Fruit fly (Drosophila melanogaster) whole organism, embryonic: ENCODE measurements around the gene Cp16.

Experiments
- ATbp ChIP-seq: fragments of 200-800 bp; sonication (Bioruptor generic); optimal IDR thresholded peaks from 2 replicates; lab custom pipeline; 2017; ENCODE audit warnings: missing biosample characterization, mild to moderate bottlenecking, missing genetic modification characterization, missing genetic modification reagents
- Bdp1 ChIP-seq: fragments of 200-800 bp; sonication (Bioruptor generic); optimal IDR thresholded peaks from 3 replicates; lab custom pipeline; 2016; ENCODE audit warnings: missing biosample characterization, missing genetic modification characterization
- CG12769 ChIP-seq: fragments of 200-800 bp; sonication (Bioruptor generic); optimal IDR thresholded peaks from 2 replicates; lab custom pipeline; 2019; ENCODE audit warnings: missing biosample characterization, mild to moderate bottlenecking, missing genetic modification characterization, moderate library complexity
- CG13123 ChIP-seq: fragments of 200-800 bp; sonication (Bioruptor generic); optimal IDR thresholded peaks from 2 replicates; lab custom pipeline; 2016; ENCODE audit warnings: missing biosample characterization, missing genetic modification characterization
- CG13894 ChIP-seq: fragments of 200-800 bp; sonication (Bioruptor generic); optimal IDR thresholded peaks from 3 replicates; lab custom pipeline; 2018; ENCODE audit warnings: missing biosample characterization, mild to moderate bottlenecking, missing genetic modification characterization, moderate library complexity
- CG16779 ChIP-seq: fragments of 200-800 bp; sonication (Bioruptor generic); IDR thresholded peaks from 2 replicates; pipeline ENCODE4 v1.3.6; 2022; ENCODE audit warnings: missing biosample characterization, missing genetic modification characterization
- CG2875 ChIP-seq: fragments of 200-800 bp; sonication (Bioruptor generic); optimal IDR thresholded peaks from 2 replicates; lab custom pipeline; 2017; ENCODE audit warnings: missing biosample characterization, mild to moderate bottlenecking, missing genetic modification characterization, missing genetic modification reagents
- CG43689 ChIP-seq: fragments of 200-800 bp; sonication (Bioruptor generic); IDR thresholded peaks from 2 replicates; pipeline ENCODE4 v1.3.6; 2022; ENCODE audit warnings: missing biosample characterization, missing genetic modification characterization
- CG4404 ChIP-seq: fragments of 200-800 bp; sonication (Bioruptor generic); IDR thresholded peaks from 2 replicates; pipeline ENCODE4 v1.3.6; 2022; ENCODE audit warnings: missing biosample characterization, missing genetic modification characterization
- CG6689 ChIP-seq: fragments of 200-800 bp; sonication (Bioruptor generic); IDR thresholded peaks from 2 replicates; pipeline ENCODE4 v1.3.6; 2022; ENCODE audit warnings: missing biosample characterization, missing genetic modification characterization
- CG7372 ChIP-seq: fragments of 200-800 bp; sonication (Bioruptor generic); IDR thresholded peaks from 2 replicates; pipeline ENCODE4 v1.3.6; 2022; ENCODE audit warnings: missing biosample characterization, missing genetic modification characterization
- CG8290 ChIP-seq, 3 experiments: fragments of 200-800 bp; sonication (Bioruptor generic); optimal IDR thresholded peaks; 2 replicates each; lab custom pipeline; 2016 to 2019; ENCODE audit warnings: missing biosample characterization in 3 of 3, missing genetic modification characterization in 3 of 3, mild to moderate bottlenecking in 2 of 3, moderate library complexity in 1 of 3
- CkIIα-i1 ChIP-seq: fragments of 200-800 bp; sonication (Bioruptor generic); IDR thresholded peaks from 2 replicates; pipeline ENCODE4 v1.3.6; 2022; ENCODE audit warnings: missing biosample characterization, missing genetic modification characterization
- Dek ChIP-seq: fragments of 200-800 bp; sonication (Bioruptor generic); optimal IDR thresholded peaks from 3 replicates; lab custom pipeline; 2019; ENCODE audit warnings: missing biosample characterization, mild to moderate bottlenecking, missing genetic modification characterization, moderate library complexity
- Drgx ChIP-seq: fragments of 200-800 bp; sonication (Bioruptor generic); IDR thresholded peaks from 2 replicates; pipeline ENCODE4 v1.3.6; 2022; ENCODE audit warnings: missing biosample characterization, missing genetic modification characterization
- ERR ChIP-seq: fragments of 200-800 bp; sonication (Bioruptor generic); optimal IDR thresholded peaks from 2 replicates; lab custom pipeline; 2016; ENCODE audit warnings: missing biosample characterization, missing genetic modification characterization
- Fer2 ChIP-seq: fragments of 200-800 bp; sonication (Bioruptor generic); optimal IDR thresholded peaks from 2 replicates; lab custom pipeline; 2018; ENCODE audit warnings: missing biosample characterization, mild to moderate bottlenecking, missing genetic modification characterization, moderate library complexity
- Hmx ChIP-seq: fragments of 200-800 bp; sonication (Bioruptor generic); optimal IDR thresholded peaks from 2 replicates; lab custom pipeline; 2016; ENCODE audit warnings: missing biosample characterization, missing genetic modification characterization
- MBD-R2 ChIP-seq: fragments of 200-800 bp; sonication (Bioruptor generic); IDR thresholded peaks from 2 replicates; pipeline ENCODE4 v1.3.6; 2022; ENCODE audit warnings: missing biosample characterization, missing genetic modification characterization
- MESR4 ChIP-seq: fragments of 200-800 bp; sonication (Bioruptor generic); optimal IDR thresholded peaks from 2 replicates; lab custom pipeline; 2018; ENCODE audit warnings: missing biosample characterization, mild to moderate bottlenecking, missing genetic modification characterization, moderate library complexity
- Med ChIP-seq: fragments of 200-800 bp; sonication (Bioruptor generic); peaks from one replicate; lab custom pipeline; 2016; ENCODE audit warnings: missing biosample characterization, missing genetic modification characterization, mild to moderate bottlenecking, inconsistent platforms, moderate library complexity
- Trl ChIP-seq, 3 experiments: fragments of >200 bp in 2 of 3; fragments of 200-800 bp in 1 of 3; sonication (Bioruptor generic) in 1 of 3; optimal IDR thresholded peaks; 2 replicates in 1 of 3; 3 replicates in 2 of 3; lab custom pipeline; 2016 to 2017; ENCODE audit warnings: missing biosample characterization in 1 of 3, missing genetic modification characterization in 1 of 3
- Usf ChIP-seq: fragments of 200-800 bp; sonication (Bioruptor generic); optimal IDR thresholded peaks from 2 replicates; lab custom pipeline; 2017; ENCODE audit warnings: missing genotype, missing biosample characterization, missing genetic modification characterization
- Vsx1 ChIP-seq: fragments of 200-800 bp; sonication (Bioruptor generic); optimal IDR thresholded peaks from 2 replicates; lab custom pipeline; 2017; ENCODE audit warnings: missing biosample characterization, mild to moderate bottlenecking, missing genetic modification characterization, missing genetic modification reagents
- abd-A ChIP-seq: fragments of 200-800 bp; sonication (Bioruptor generic); optimal IDR thresholded peaks from 3 replicates; lab custom pipeline; 2019; ENCODE audit warnings: missing biosample characterization, mild to moderate bottlenecking, missing genetic modification characterization, moderate library complexity
- ap ChIP-seq: fragments of 200-800 bp; sonication (Bioruptor generic); IDR thresholded peaks from 2 replicates; pipeline ENCODE4 v1.3.6; 2022; ENCODE audit warnings: missing biosample characterization, missing genetic modification characterization
- ase ChIP-seq: fragments of 200-800 bp; sonication (Bioruptor generic); IDR thresholded peaks from 3 replicates; pipeline ENCODE4 v1.3.6; 2022; ENCODE audit warnings: missing biosample characterization, missing genetic modification characterization
- bigmax ChIP-seq: fragments of 200-800 bp; sonication (Bioruptor generic); optimal IDR thresholded peaks from 2 replicates; lab custom pipeline; 2018; ENCODE audit warnings: missing biosample characterization, mild to moderate bottlenecking, missing genetic modification characterization
- cas ChIP-seq: fragments of 200-800 bp; sonication (Bioruptor generic); IDR thresholded peaks from 2 replicates; pipeline ENCODE4 v1.3.6; 2022; ENCODE audit warnings: missing biosample characterization, missing genetic modification characterization
- chinmo ChIP-seq: fragments of 200-800 bp; sonication (Bioruptor generic); IDR thresholded peaks from 4 replicates; pipeline ENCODE4 v1.3.6; 2022; ENCODE audit warnings: missing biosample characterization, missing genetic modification characterization; ENCODE audit not compliant: partially characterized antibody
- chn ChIP-seq: fragments of 200-800 bp; sonication (Bioruptor generic); optimal IDR thresholded peaks from 2 replicates; lab custom pipeline; 2016; ENCODE audit warnings: missing biosample characterization, missing genetic modification characterization
- ci ChIP-seq: fragments of 200-800 bp; sonication (Bioruptor generic); IDR thresholded peaks from 3 replicates; pipeline ENCODE4 v1.3.6; 2022; ENCODE audit warnings: missing biosample characterization, missing genetic modification characterization
- corto ChIP-seq: fragments of 200-800 bp; sonication (Bioruptor generic); optimal IDR thresholded peaks from 2 replicates; lab custom pipeline; 2016; ENCODE audit warnings: missing biosample characterization, mild to moderate bottlenecking, missing genetic modification characterization, moderate library complexity
- cwo ChIP-seq: fragments of 200-800 bp; sonication (Bioruptor generic); optimal IDR thresholded peaks from 3 replicates; lab custom pipeline; 2017; ENCODE audit warnings: missing biosample characterization, missing genetic modification characterization, mild to moderate bottlenecking, moderate library complexity, missing genetic modification reagents
- eyg ChIP-seq: fragments of 200-800 bp; sonication (Bioruptor generic); optimal IDR thresholded peaks from 3 replicates; lab custom pipeline; 2016; ENCODE audit warnings: missing biosample characterization, missing genetic modification characterization
- gem ChIP-seq: fragments of 200-800 bp; sonication (Bioruptor generic); optimal IDR thresholded peaks from 2 replicates; lab custom pipeline; 2019; ENCODE audit warnings: missing biosample characterization, mild to moderate bottlenecking, missing genetic modification characterization, moderate library complexity
- hb ChIP-seq: fragments of 200-800 bp; sonication (Bioruptor generic); IDR thresholded peaks from 3 replicates; pipeline ENCODE4 v1.3.6; 2022; ENCODE audit warnings: missing biosample characterization, missing genetic modification characterization; ENCODE audit not compliant: partially characterized antibody
- kni ChIP-seq: fragments of 200-800 bp; sonication (Bioruptor generic); optimal IDR thresholded peaks from 3 replicates; lab custom pipeline; 2017; ENCODE audit warnings: mild to moderate bottlenecking, missing biosample characterization, missing genetic modification reagents, missing genetic modification characterization
- lbe ChIP-seq: fragments of 200-800 bp; sonication (Bioruptor generic); optimal IDR thresholded peaks from 2 replicates; lab custom pipeline; 2016; ENCODE audit warnings: missing biosample characterization, mild to moderate bottlenecking, missing genetic modification characterization
- luna ChIP-seq: fragments of 200-800 bp; sonication (Bioruptor generic); optimal IDR thresholded peaks from 2 replicates; lab custom pipeline; 2016; ENCODE audit warnings: missing biosample characterization, missing genetic modification characterization
- nom ChIP-seq: fragments of 200-800 bp; sonication (Bioruptor generic); optimal IDR thresholded peaks from 2 replicates; lab custom pipeline; 2017; ENCODE audit warnings: missing biosample characterization, missing genetic modification characterization, mild to moderate bottlenecking, moderate library complexity, missing genetic modification reagents
- onecut ChIP-seq: fragments of 200-800 bp; sonication (Bioruptor generic); IDR thresholded peaks from 2 replicates; pipeline ENCODE4 v1.3.6; 2022; ENCODE audit warnings: missing biosample characterization, missing genetic modification characterization
- pum ChIP-seq: fragments of 200-800 bp; sonication (Bioruptor generic); optimal IDR thresholded peaks from 2 replicates; lab custom pipeline; 2016; ENCODE audit warnings: missing biosample characterization, missing genetic modification characterization
- scrt ChIP-seq: fragments of 200-800 bp; sonication (Bioruptor generic); optimal IDR thresholded peaks from 2 replicates; lab custom pipeline; 2018; ENCODE audit warnings: missing biosample characterization, mild to moderate bottlenecking, missing genetic modification characterization, moderate library complexity
- sd ChIP-seq: fragments of 200-800 bp; sonication (Bioruptor generic); optimal IDR thresholded peaks from 3 replicates; lab custom pipeline; 2018; ENCODE audit warnings: missing biosample characterization, mild to moderate bottlenecking, missing genetic modification characterization, moderate library complexity
- sens-2 ChIP-seq: fragments of 200-800 bp; sonication (Bioruptor generic); IDR thresholded peaks from 2 replicates; pipeline ENCODE4 v1.3.6; 2022; ENCODE audit warnings: missing biosample characterization, missing genetic modification characterization
- tgo ChIP-seq: fragments of 200-800 bp; sonication (Bioruptor generic); IDR thresholded peaks from 3 replicates; pipeline ENCODE4 v1.3.6; 2022; ENCODE audit warnings: missing biosample characterization, missing genetic modification characterization
- trem ChIP-seq: fragments of 200-800 bp; optimal IDR thresholded peaks from 3 replicates; lab custom pipeline; 2019; ENCODE audit warnings: missing biosample characterization, mild to moderate bottlenecking, missing genetic modification characterization, moderate library complexity
- usp ChIP-seq: fragments of >200 bp; optimal IDR thresholded peaks from 2 replicates; lab custom pipeline; 2017; ENCODE audit warnings: missing biosample characterization, missing genetic modification characterization
- vvl ChIP-seq: fragments of 200-800 bp; sonication (Bioruptor generic); IDR thresholded peaks from 2 replicates; pipeline ENCODE4 v1.3.6; 2022; ENCODE audit warnings: missing biosample characterization, missing genetic modification characterization

The Cp16 gene

dm6 chr3L:8702448-8702847, 29.3 kb upstream of the Cp16 start:
- TF ChIP-seq hb (no peak), CG8290 (GFP tag; optimal IDR thresholded peaks at IDR 0.05; lab: Kevin White, UChicago) (no peak), CG8290 (tag; optimal IDR thresholded peaks at IDR 0.05; lab: Kevin White, UChicago) (no peak), gem (tag; lab: Kevin White, UChicago) (no peak), CG6689 (0 out of 2 replicates have a peak, but pooled peaks have one; percentile 19), CG2875 (no peak), onecut (GFP tag; lab: Robert Waterston, UW) (no peak), Dek (no peak), CG7372 (GFP tag; lab: Robert Waterston, UW) (peak; percentile 58), ATbp (no peak), chn (GFP tag; lab: Kevin White, UChicago) (no peak), ci (GFP tag; lab: Robert Waterston, UW) (0 out of 3 replicates have a peak, but pooled peaks have one; percentile 15), CG43689 (GFP tag; lab: Robert Waterston, UW) (no peak), cwo (GFP tag; lab: Kevin White, UChicago) (no peak), CG13894 (no peak), chinmo (GFP tag; lab: Robert Waterston, UW) (0 out of 4 replicates have a peak, but pooled peaks have one; percentile 20), Hmx (GFP tag; lab: Kevin White, UChicago) (no peak), Bdp1 (no peak), scrt (no peak), ap (GFP tag; lab: Robert Waterston, UW) (0 out of 2 replicates have a peak, but pooled peaks have one; percentile 9), usp (GFP tag; lab: Kevin White, UChicago) (no peak), MESR4 (GFP tag; lab: Kevin White, UChicago) (no peak), bigmax (no peak), CG16779 (GFP tag; lab: Robert Waterston, UW) (no peak), lbe (GFP tag; lab: Kevin White, UChicago) (peak; percentile 96), CG4404 (no peak), ase (GFP tag; lab: Robert Waterston, UW) (0 out of 3 replicates have a peak, but pooled peaks have one; percentile 19), ERR (no peak), Trl (optimal IDR thresholded peaks at IDR 0.05; lab: Kevin White, UChicago) (no peak), Trl (GFP tag; optimal IDR thresholded peaks at IDR 0.05; lab: Kevin White, UChicago) (no peak), cas (GFP tag; lab: Robert Waterston, UW) (no peak), Drgx (GFP tag; lab: Robert Waterston, UW) (peak; percentile 21; the same call in 1 of the 2 replicates), corto (peak; percentile 52), nom (GFP tag; lab: Kevin White, UChicago) (peak; percentile 75), CkIIα-i1 (GFP tag; lab: Robert Waterston, UW) (no peak), CG13123 (GFP tag; lab: Kevin White, UChicago) (no peak), Vsx1 (peak; percentile 17), tgo (no peak), sens-2 (GFP tag; lab: Robert Waterston, UW) (no peak), trem (tag; lab: Kevin White, UChicago) (no peak)

dm6 chr3L:8703707-8704236, 28.0 kb upstream of the Cp16 start:
- TF ChIP-seq Usf, result no peak
- TF ChIP-seq abd-A (tag; lab: Kevin White, UChicago), result peak; percentile 0
- peak; percentile 66 for TF ChIP-seq vvl (GFP tag; lab: Robert Waterston, UW)
- peak; percentile 82 for TF ChIP-seq Med (GFP tag; lab: Kevin White, UChicago)
- TF ChIP-seq CkIIα-i1 (GFP tag; lab: Robert Waterston, UW), result no peak
- TF ChIP-seq CG12769 (tag; lab: Kevin White, UChicago), result peak; percentile 69
- no peak for TF ChIP-seq luna (GFP tag; lab: Kevin White, UChicago)
- no peak for TF ChIP-seq Fer2
- TF ChIP-seq cwo (GFP tag; lab: Kevin White, UChicago), result peak; percentile 68
- TF ChIP-seq pum, result no peak
- no peak for TF ChIP-seq nom (GFP tag; lab: Kevin White, UChicago)
- no peak for TF ChIP-seq eyg (GFP tag; lab: Kevin White, UChicago)
- no peak for TF ChIP-seq MBD-R2 (GFP tag; lab: Robert Waterston, UW)
- TF ChIP-seq kni (GFP tag; lab: Kevin White, UChicago), result no peak
- peak; percentile 85 for TF ChIP-seq sd (tag; lab: Kevin White, UChicago)
- peak; percentile 90 for TF ChIP-seq CG13894
- TF ChIP-seq chinmo (GFP tag; lab: Robert Waterston, UW), result 0 out of 4 replicates have a peak, but pooled peaks have one; percentile 31
- TF ChIP-seq ase (GFP tag; lab: Robert Waterston, UW), result no peak
